Worm (Caenorhabditis elegans) whole organism, L4/young adult: Measurements from ENCODE around the gene C12D8.20.

Experiments
- W03F9.2 ChIP-seq: fragments of 150-350 bp; optimal IDR thresholded peaks from 2 replicates; lab custom pipeline; 2014; ENCODE audit warnings: missing biosample characterization, missing genetic modification characterization
- dao-5 ChIP-seq: sonication (generic microtip); optimal IDR thresholded peaks from 2 replicates; lab custom pipeline; 2016; ENCODE audit warnings: missing genotype, missing genetic modification characterization, moderate library complexity, missing compliant biosample characterization
- him-1 ChIP-seq: sonication (generic microtip); optimal IDR thresholded peaks from 2 replicates; lab custom pipeline; 2016; ENCODE audit warnings: missing genotype, missing genetic modification reagents, missing genetic modification characterization, missing compliant biosample characterization

Gene C12D8.20

ce11 chrV:10222007-10222406 lies at the start of gene C12D8.20:
Gene C12D8.20, plus strand, starts transcription at chrV:10222307.
- TF ChIP-seq him-1 (tag; lab: Kevin White, UChicago) (no peak), dao-5 (tag; lab: Kevin White, UChicago) (no peak), W03F9.2 (tag; lab: Kevin White, UChicago) (no peak)

DNA sequence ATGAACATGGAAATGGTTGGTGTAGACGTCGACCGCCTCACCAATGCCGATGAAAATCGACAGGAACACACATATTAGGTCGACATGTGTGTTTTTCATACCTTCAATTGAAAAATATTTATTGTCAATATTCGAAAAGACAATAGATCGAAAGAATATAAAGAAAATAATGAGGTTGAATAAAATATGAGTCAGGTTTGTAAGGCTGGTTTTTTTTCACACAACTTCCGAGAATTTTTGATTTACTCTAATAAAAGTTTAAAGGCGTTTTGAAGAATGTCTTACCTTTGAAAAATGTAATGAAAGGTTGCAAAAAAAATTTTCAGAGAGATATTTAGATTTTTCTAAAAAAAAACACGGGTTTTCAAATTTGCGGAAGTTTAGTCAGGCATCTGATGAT lies 48.5 kb upstream of the C12D8.20 start, which contains the start of gene egl-3:
egl-3 (minus strand) TSS at position 101 of the 400 bp plus-strand sequence.
- TF ChIP-seq him-1 (tag; lab: Kevin White, UChicago) (no peak), dao-5 (tag; lab: Kevin White, UChicago) (no peak), W03F9.2 (tag; lab: Kevin White, UChicago) (no peak)

ce11 chrV:10174632-10175075 lies 47.5 kb upstream of the C12D8.20 start:
- TF ChIP-seq him-1 (tag; lab: Kevin White, UChicago) (peak; percentile 95), W03F9.2 (tag; lab: Kevin White, UChicago) (no peak)

DNA sequence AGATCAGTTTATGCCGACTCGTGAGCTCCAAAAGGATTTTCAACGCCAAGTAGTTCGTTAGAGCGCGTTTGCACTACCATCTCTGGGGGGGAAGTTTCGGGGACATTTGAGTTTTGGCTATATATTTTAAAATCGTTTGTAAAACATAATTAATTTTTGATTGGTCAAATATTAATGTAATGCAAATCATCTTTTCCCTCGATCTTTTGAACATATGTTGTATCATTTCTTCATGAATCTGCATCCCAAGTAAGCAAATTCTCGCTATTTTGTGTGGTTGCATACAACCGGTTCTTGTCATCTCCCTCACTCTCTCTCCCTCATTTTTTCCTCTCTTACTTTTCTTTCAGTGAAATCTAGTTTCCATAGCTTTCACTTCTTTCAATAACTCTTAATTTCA lies 43.9 kb upstream of the C12D8.20 start:
- TF ChIP-seq dao-5 (tag; lab: Kevin White, UChicago) (no peak), him-1 (tag; lab: Kevin White, UChicago) (peak; percentile 40), W03F9.2 (tag; lab: Kevin White, UChicago) (peak; percentile 55)

- TF ChIP-seq him-1 (tag; lab: Kevin White, UChicago) (no peak), dao-5 (tag; lab: Kevin White, UChicago) (no peak), W03F9.2 (tag; lab: Kevin White, UChicago) (no peak)
These were observed 42.9 kb upstream of the C12D8.20 start, which contains the start of gene cul-5 for ce11 chrV:10179235-10179634. Gene cul-5, plus strand, starts transcription at chrV:10179535.

ce11 chrV:10182984-10183383 lies 39.1 kb upstream of the C12D8.20 start, which contains the start of gene ZK856.4:
Gene ZK856.4, plus strand, starts transcription at chrV:10183284.
- no peak for TF ChIP-seq W03F9.2 (tag; lab: Kevin White, UChicago)
- no peak for TF ChIP-seq him-1 (tag; lab: Kevin White, UChicago)
- no peak for TF ChIP-seq dao-5 (tag; lab: Kevin White, UChicago)

ce11 chrV:10183810-10184209 lies 38.3 kb upstream of the C12D8.20 start:
- TF ChIP-seq him-1 (tag; lab: Kevin White, UChicago), result no peak
- no peak for TF ChIP-seq dao-5 (tag; lab: Kevin White, UChicago)
- no peak for TF ChIP-seq W03F9.2 (tag; lab: Kevin White, UChicago)

DNA sequence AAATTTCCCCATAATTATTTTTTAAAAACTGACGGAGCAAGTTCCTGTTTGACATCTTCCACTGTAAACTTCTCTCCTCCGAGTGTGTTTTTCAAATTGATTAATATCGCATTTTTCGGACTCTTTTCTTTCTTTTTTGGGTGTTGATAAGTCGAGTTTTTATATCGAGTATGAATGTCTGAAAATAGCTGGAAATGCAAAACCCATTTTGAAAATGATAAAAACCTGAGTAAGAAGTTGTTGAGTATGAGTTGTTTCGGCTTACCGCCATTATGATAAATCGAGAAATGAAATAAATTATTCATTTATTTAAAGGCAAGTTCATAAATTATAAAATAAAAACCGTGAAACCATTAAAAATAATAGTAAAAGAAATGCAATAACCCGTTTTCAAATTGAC lies 36.4 kb upstream of the C12D8.20 start, which contains the start of gene ZK856.18:
ZK856.18 (minus strand) TSS at position 289 of the 400 bp plus-strand sequence.
- no peak for TF ChIP-seq him-1 (tag; lab: Kevin White, UChicago)
- TF ChIP-seq W03F9.2 (tag; lab: Kevin White, UChicago), result no peak
- no peak for TF ChIP-seq dao-5 (tag; lab: Kevin White, UChicago)

ce11 chrV:10190081-10190556 lies 32.0 kb upstream of the C12D8.20 start, which contains the start of gene ZK856.5:
Gene ZK856.5, minus strand, starts transcription at chrV:10190131.
- TF ChIP-seq him-1 (tag; lab: Kevin White, UChicago) (no peak), W03F9.2 (tag; lab: Kevin White, UChicago) (no peak), dao-5 (tag; lab: Kevin White, UChicago) (no peak)

DNA sequence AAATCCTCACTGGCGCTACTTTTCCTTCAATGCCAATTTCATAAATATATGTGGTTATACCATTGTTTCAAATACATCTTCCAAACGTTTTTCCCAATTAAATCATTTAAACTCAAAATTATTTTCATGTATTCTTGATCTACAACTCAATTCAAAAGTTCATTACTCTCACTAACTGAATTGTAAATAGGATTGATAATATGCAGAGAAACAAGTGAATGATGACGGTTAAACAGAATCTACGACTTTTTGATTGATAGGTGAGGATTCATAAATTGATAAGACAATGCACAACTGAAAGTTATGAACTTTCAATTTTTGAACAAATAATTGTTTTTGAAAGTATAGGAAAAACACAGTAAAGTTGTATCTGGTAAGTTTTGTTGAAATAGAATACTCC lies 30.9 kb upstream of the C12D8.20 start:
- TF ChIP-seq dao-5 (tag; lab: Kevin White, UChicago) (no peak), him-1 (tag; lab: Kevin White, UChicago) (no peak), W03F9.2 (tag; lab: Kevin White, UChicago) (no peak)

- TF ChIP-seq W03F9.2 (tag; lab: Kevin White, UChicago) (no peak), dao-5 (tag; lab: Kevin White, UChicago) (no peak), him-1 (tag; lab: Kevin White, UChicago) (no peak)
These were observed 23.7 kb upstream of the C12D8.20 start, which contains the start of gene ZK856.6 for ce11 chrV:10198386-10198785. Gene ZK856.6, plus strand, starts transcription at chrV:10198686.

ce11 chrV:10201913-10202312 lies 20.2 kb upstream of the C12D8.20 start, which contains the start of gene ZK856.7:
Gene ZK856.7, plus strand, starts transcription at chrV:10202098.
- no peak for TF ChIP-seq him-1 (tag; lab: Kevin White, UChicago)
- TF ChIP-seq W03F9.2 (tag; lab: Kevin White, UChicago), result no peak
- TF ChIP-seq dao-5 (tag; lab: Kevin White, UChicago), result no peak

DNA sequence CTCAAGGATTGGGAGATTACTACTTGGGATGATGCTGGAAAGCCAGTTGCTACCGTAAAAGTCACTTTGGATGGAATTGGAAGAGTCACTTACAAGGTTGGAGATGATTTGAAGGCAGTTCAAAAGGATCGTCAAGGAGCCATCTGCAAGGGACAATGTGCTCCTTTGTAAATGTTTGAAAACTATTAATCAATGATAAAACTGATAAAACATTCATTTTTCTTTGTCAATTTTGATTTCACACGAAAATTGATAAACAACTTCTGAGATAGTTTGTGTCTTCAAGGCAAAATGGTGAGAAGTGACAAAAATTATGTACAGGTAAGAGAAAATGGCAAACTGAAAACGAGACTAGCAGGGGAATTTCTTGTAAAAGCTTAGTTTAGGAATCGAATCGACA lies 19.8 kb upstream of the C12D8.20 start:
- no peak for TF ChIP-seq him-1 (tag; lab: Kevin White, UChicago)
- no peak for TF ChIP-seq dao-5 (tag; lab: Kevin White, UChicago)
- TF ChIP-seq W03F9.2 (tag; lab: Kevin White, UChicago), result no peak
